Fruit fly (Drosophila melanogaster) whole organism, embryonic: ENCODE measurements around the gene CG33969.
A peak's percentile ranks its signal among the peaks of the same experiment; 100 is the strongest.

Experiments used
- Aef1 ChIP-seq: fragments of 200-800 bp; sonication (Bioruptor generic); IDR thresholded peaks from 3 replicates; pipeline ENCODE4 v1.3.6; 2022; ENCODE audit warnings: missing biosample characterization, missing genetic modification characterization
- CG11723 ChIP-seq: fragments of 200-800 bp; sonication (Bioruptor generic); optimal IDR thresholded peaks from 2 replicates; lab custom pipeline; 2017; ENCODE audit warnings: missing biosample characterization, mild to moderate bottlenecking, missing genetic modification characterization
- CG1233 ChIP-seq: fragments of 200-800 bp; sonication (Bioruptor generic); optimal IDR thresholded peaks from 4 replicates; lab custom pipeline; 2018; ENCODE audit warnings: missing biosample characterization, mild to moderate bottlenecking, missing genetic modification characterization
- CG13296 ChIP-seq: fragments of 200-800 bp; sonication (Bioruptor generic); optimal IDR thresholded peaks from 3 replicates; lab custom pipeline; 2018; ENCODE audit warnings: missing biosample characterization, mild to moderate bottlenecking, missing genetic modification characterization
- CG15696 ChIP-seq: fragments of 200-800 bp; sonication (Bioruptor generic); optimal IDR thresholded peaks from 2 replicates; lab custom pipeline; 2019; ENCODE audit warnings: missing biosample characterization, mild to moderate bottlenecking, missing genetic modification characterization, moderate library complexity
- CG18599 ChIP-seq: fragments of 200-800 bp; sonication (Bioruptor generic); optimal IDR thresholded peaks from 3 replicates; lab custom pipeline; 2017; ENCODE audit warnings: missing biosample characterization, missing genetic modification characterization, mild to moderate bottlenecking, moderate library complexity, missing genetic modification reagents
- CG30403 ChIP-seq: fragments of 200-800 bp; sonication (Bioruptor generic); optimal IDR thresholded peaks from 3 replicates; lab custom pipeline; 2016; ENCODE audit warnings: missing biosample characterization, missing genetic modification characterization
- CG30431 ChIP-seq: fragments of 200-800 bp; sonication (Bioruptor generic); optimal IDR thresholded peaks from 2 replicates; lab custom pipeline; 2017; ENCODE audit warnings: missing biosample characterization, missing genetic modification characterization
- CG32772 ChIP-seq: fragments of 200-800 bp; sonication (Bioruptor generic); IDR thresholded peaks from 2 replicates; pipeline ENCODE4 v1.3.6; 2022; ENCODE audit warnings: missing biosample characterization, missing genetic modification characterization
- CG4328 ChIP-seq: fragments of 200-800 bp; sonication (Bioruptor generic); optimal IDR thresholded peaks from 3 replicates; lab custom pipeline; 2017; ENCODE audit warnings: missing biosample characterization, missing genetic modification reagents, missing genetic modification characterization
- CG4707 ChIP-seq: fragments of 200-800 bp; sonication (Bioruptor generic); optimal IDR thresholded peaks from 2 replicates; lab custom pipeline; 2018; ENCODE audit warnings: missing biosample characterization, mild to moderate bottlenecking, missing genetic modification characterization, moderate library complexity
- CG4730 ChIP-seq: fragments of 200-800 bp; sonication (Bioruptor generic); IDR thresholded peaks from 2 replicates; pipeline ENCODE4 v1.3.6; 2022; ENCODE audit warnings: missing biosample characterization, missing genetic modification characterization
- CG5180 ChIP-seq: fragments of 200-800 bp; sonication (Bioruptor generic); optimal IDR thresholded peaks from 3 replicates; lab custom pipeline; 2017; ENCODE audit warnings: missing biosample characterization, missing genetic modification characterization, mild to moderate bottlenecking, moderate library complexity, missing genetic modification reagents
- CG6254 ChIP-seq: fragments of 200-800 bp; sonication (Bioruptor generic); optimal IDR thresholded peaks from 3 replicates; lab custom pipeline; 2017; ENCODE audit warnings: mild to moderate bottlenecking, missing biosample characterization, missing genetic modification reagents, missing genetic modification characterization
- CG6765 ChIP-seq: fragments of 200-800 bp; sonication (Bioruptor generic); optimal IDR thresholded peaks from 3 replicates; lab custom pipeline; 2017; ENCODE audit warnings: missing biosample characterization, mild to moderate bottlenecking, missing genetic modification characterization
- CG8290 ChIP-seq, 3 experiments: fragments of 200-800 bp; sonication (Bioruptor generic); optimal IDR thresholded peaks; 2 replicates each; lab custom pipeline; 2016 to 2019; ENCODE audit warnings: missing biosample characterization in 3 of 3, missing genetic modification characterization in 3 of 3, mild to moderate bottlenecking in 2 of 3, moderate library complexity in 1 of 3
- CG8359 ChIP-seq: fragments of 200-800 bp; sonication (Bioruptor generic); optimal IDR thresholded peaks from 2 replicates; lab custom pipeline; 2017; ENCODE audit warnings: missing biosample characterization, mild to moderate bottlenecking, missing genetic modification characterization, borderline replicate concordance
- CG8924 ChIP-seq: fragments of 200-800 bp; optimal IDR thresholded peaks from 3 replicates; lab custom pipeline; 2019; ENCODE audit warnings: missing biosample characterization, mild to moderate bottlenecking, missing genetic modification characterization, moderate library complexity
- CG9609 ChIP-seq: fragments of 200-800 bp; sonication (Bioruptor generic); optimal IDR thresholded peaks from 3 replicates; lab custom pipeline; 2016; ENCODE audit warnings: missing biosample characterization, missing genetic modification characterization
- Chrac-16 ChIP-seq: fragments of 200-800 bp; sonication (Bioruptor generic); optimal IDR thresholded peaks from 3 replicates; lab custom pipeline; 2016; ENCODE audit warnings: missing biosample characterization, missing genetic modification characterization
- D ChIP-seq, 2 experiments: fragments of 200-800 bp in 1 of 2; fragments of >200 bp in 1 of 2; sonication (Bioruptor generic) in 1 of 2; optimal IDR thresholded peaks; 2 replicates in 1 of 2; 3 replicates in 1 of 2; lab custom pipeline; 2017; ENCODE audit warnings: mild to moderate bottlenecking in 1 of 2, missing biosample characterization in 1 of 2, missing genetic modification characterization in 1 of 2, missing genetic modification reagents in 1 of 2
- D19A ChIP-seq: fragments of 200-800 bp; optimal IDR thresholded peaks from 3 replicates; lab custom pipeline; 2019; ENCODE audit warnings: missing biosample characterization, mild to moderate bottlenecking, missing genetic modification characterization, moderate library complexity
- Dbx ChIP-seq: fragments of 200-800 bp; sonication (Bioruptor generic); IDR thresholded peaks from 3 replicates; pipeline ENCODE4 v1.3.6; 2022; ENCODE audit warnings: missing biosample characterization, missing genetic modification characterization
- Ets97D ChIP-seq: fragments of 200-800 bp; sonication (Bioruptor generic); optimal IDR thresholded peaks from 3 replicates; lab custom pipeline; 2016; ENCODE audit warnings: missing biosample characterization, missing genetic modification characterization
- Fer3 ChIP-seq: fragments of 200-800 bp; sonication (Bioruptor generic); optimal IDR thresholded peaks from 2 replicates; lab custom pipeline; 2018; ENCODE audit warnings: missing biosample characterization, mild to moderate bottlenecking, missing genetic modification characterization, moderate library complexity
- HLH3B ChIP-seq: fragments of 200-800 bp; sonication (Bioruptor generic); IDR thresholded peaks from 2 replicates; pipeline ENCODE4 v1.3.6; 2022; ENCODE audit warnings: missing biosample characterization, missing genetic modification characterization
- Hmx ChIP-seq: fragments of 200-800 bp; sonication (Bioruptor generic); optimal IDR thresholded peaks from 2 replicates; lab custom pipeline; 2016; ENCODE audit warnings: missing biosample characterization, missing genetic modification characterization
- Med ChIP-seq: fragments of 200-800 bp; sonication (Bioruptor generic); peaks from one replicate; lab custom pipeline; 2016; ENCODE audit warnings: missing biosample characterization, missing genetic modification characterization, mild to moderate bottlenecking, inconsistent platforms, moderate library complexity
- Nf-YB ChIP-seq: fragments of 200-800 bp; sonication (Bioruptor generic); optimal IDR thresholded peaks from 3 replicates; lab custom pipeline; 2019; ENCODE audit warnings: missing biosample characterization, mild to moderate bottlenecking, missing genetic modification characterization, moderate library complexity
- Oli ChIP-seq: fragments of 200-800 bp; sonication (Bioruptor generic); optimal IDR thresholded peaks from 2 replicates; lab custom pipeline; 2018; ENCODE audit warnings: missing biosample characterization, mild to moderate bottlenecking, missing genetic modification characterization, moderate library complexity
- Rfx ChIP-seq: fragments of 200-800 bp; sonication (Bioruptor generic); IDR thresholded peaks from 2 replicates; pipeline ENCODE4 v1.3.6; 2022; ENCODE audit warnings: missing biosample characterization, missing genetic modification characterization
- Sry-δ ChIP-seq: fragments of 200-800 bp; sonication (Bioruptor generic); optimal IDR thresholded peaks from 2 replicates; lab custom pipeline; 2016; ENCODE audit warnings: missing biosample characterization, missing genetic modification characterization
- Taf1 ChIP-seq: fragments of 200-800 bp; sonication (Bioruptor generic); IDR thresholded peaks from 2 replicates; pipeline ENCODE4 v1.3.6; 2022; ENCODE audit warnings: missing biosample characterization, missing genetic modification characterization
- bowl ChIP-seq: fragments of 200-800 bp; sonication (Bioruptor generic); IDR thresholded peaks from 2 replicates; pipeline ENCODE4 v1.3.6; 2022; ENCODE audit warnings: missing biosample characterization, missing genetic modification characterization
- btn ChIP-seq: fragments of 200-800 bp; sonication (Bioruptor generic); optimal IDR thresholded peaks from 2 replicates; lab custom pipeline; 2016; ENCODE audit warnings: missing biosample characterization, missing genetic modification characterization
- corto ChIP-seq: fragments of 200-800 bp; sonication (Bioruptor generic); optimal IDR thresholded peaks from 2 replicates; lab custom pipeline; 2016; ENCODE audit warnings: missing biosample characterization, mild to moderate bottlenecking, missing genetic modification characterization, moderate library complexity
- crp ChIP-seq, 2 experiments: fragments of 200-800 bp; sonication (Bioruptor generic); optimal IDR thresholded peaks; 2 replicates in 1 of 2; 3 replicates in 1 of 2; lab custom pipeline; 2017; ENCODE audit warnings: missing biosample characterization in 2 of 2, missing genetic modification characterization in 2 of 2, mild to moderate bottlenecking in 1 of 2, moderate library complexity in 1 of 2
- dmrt11E ChIP-seq: fragments of 200-800 bp; sonication (Bioruptor generic); optimal IDR thresholded peaks from 3 replicates; lab custom pipeline; 2018; ENCODE audit warnings: missing biosample characterization, mild to moderate bottlenecking, missing genetic modification characterization, moderate library complexity
- eve ChIP-seq, 2 experiments: fragments of >200 bp; optimal IDR thresholded peaks; 2 replicates each; lab custom pipeline; 2017; ENCODE audit warnings: missing biosample characterization in 2 of 2, missing genetic modification characterization in 2 of 2
- fd96Cb ChIP-seq: fragments of 200-800 bp; sonication (Bioruptor generic); optimal IDR thresholded peaks from 2 replicates; lab custom pipeline; 2018; ENCODE audit warnings: missing biosample characterization, mild to moderate bottlenecking, missing genetic modification characterization, moderate library complexity
- grau ChIP-seq: fragments of 200-800 bp; optimal IDR thresholded peaks from 3 replicates; lab custom pipeline; 2019; ENCODE audit warnings: missing biosample characterization, mild to moderate bottlenecking, missing genetic modification characterization, moderate library complexity
- gro ChIP-seq: fragments of 200-800 bp; sonication (Bioruptor generic); optimal IDR thresholded peaks from 2 replicates; lab custom pipeline; 2016; ENCODE audit warnings: missing biosample characterization, missing genetic modification characterization
- gt ChIP-seq: fragments of 200-800 bp; sonication (Bioruptor generic); IDR thresholded peaks from 2 replicates; pipeline ENCODE4 v1.3.6; 2022; ENCODE audit warnings: missing biosample characterization, missing genetic modification characterization
- inv ChIP-seq: fragments of 200-800 bp; sonication (Bioruptor generic); IDR thresholded peaks from 2 replicates; pipeline ENCODE4 v1.3.6; 2022; ENCODE audit warnings: missing biosample characterization, missing genetic modification characterization; ENCODE audit not compliant: partially characterized antibody
- lola ChIP-seq, 3 experiments: fragments of >200 bp in 2 of 3; fragments of 200-800 bp in 1 of 3; sonication (Bioruptor generic) in 1 of 3; optimal IDR thresholded peaks; 2 replicates each; lab custom pipeline; 2017 to 2019; ENCODE audit warnings: missing biosample characterization in 3 of 3, missing genetic modification characterization in 3 of 3, mild to moderate bottlenecking in 1 of 3, moderate library complexity in 1 of 3
- nerfin-1 ChIP-seq: fragments of 200-800 bp; sonication (Bioruptor generic); optimal IDR thresholded peaks from 3 replicates; lab custom pipeline; 2019; ENCODE audit warnings: missing biosample characterization, mild to moderate bottlenecking, missing genetic modification characterization, moderate library complexity
- toy ChIP-seq: fragments of 200-800 bp; sonication (Bioruptor generic); IDR thresholded peaks from 2 replicates; pipeline ENCODE4 v1.3.6; 2022; ENCODE audit warnings: missing biosample characterization, missing genetic modification characterization
- yki ChIP-seq: fragments of >200 bp; optimal IDR thresholded peaks from 3 replicates; lab custom pipeline; 2018

Gene CG33969

dm6 chr3L:20395257-20395909, 2.0 kb upstream of the CG33969 start (continued):
- TF ChIP-seq dmrt11E (no peak), Sry-δ (GFP tag; lab: Kevin White, UChicago) (no peak), CG15696 (no peak), D19A (tag; lab: Kevin White, UChicago) (peak; percentile 63), bowl (GFP tag; lab: Robert Waterston, UW) (no peak), gt (no peak), CG4730 (GFP tag; lab: Robert Waterston, UW) (no peak), CG8359 (no peak), CG32772 (GFP tag; lab: Robert Waterston, UW) (no peak), eve (GFP tag; optimal IDR thresholded peaks at IDR 0.05; lab: Kevin White, UChicago) (no peak), D (optimal IDR thresholded peaks at IDR 0.05; lab: Kevin White, UChicago) (no peak), D (GFP tag; optimal IDR thresholded peaks at IDR 0.05; lab: Kevin White, UChicago) (no peak), toy (GFP tag; lab: Robert Waterston, UW) (no peak), CG8290 (GFP tag; optimal IDR thresholded peaks at IDR 0.05; lab: Kevin White, UChicago) (no peak), CG8290 (tag; optimal IDR thresholded peaks at IDR 0.05; lab: Kevin White, UChicago) (peak in 1 of 2 experiments; percentile 76), CG6765 (peak; percentile 34), gro (GFP tag; lab: Kevin White, UChicago) (peak; percentile 23), CG1233 (GFP tag; lab: Kevin White, UChicago) (no peak), crp (GFP tag; optimal IDR thresholded peaks at IDR 0.05; lab: Kevin White, UChicago) (no peak), CG9609 (no peak), CG30403 (GFP tag; lab: Kevin White, UChicago) (peak; percentile 63), Taf1 (no peak), CG4707 (GFP tag; lab: Kevin White, UChicago) (no peak), HLH3B (no peak), grau (tag; lab: Kevin White, UChicago) (peak; percentile 64), CG6254 (no peak), CG18599 (GFP tag; lab: Kevin White, UChicago) (peak; percentile 74), btn (GFP tag; lab: Kevin White, UChicago) (no peak), Nf-YB (GFP tag; lab: Kevin White, UChicago) (no peak), CG30431 (GFP tag; lab: Kevin White, UChicago) (no peak), corto (GFP tag; lab: Kevin White, UChicago) (no peak), CG5180 (no peak), fd96Cb (tag; lab: Kevin White, UChicago) (peak; percentile 9), CG13296 (GFP tag; lab: Kevin White, UChicago) (peak; percentile 44), lola (GFP tag; optimal IDR thresholded peaks at IDR 0.05; lab: Kevin White, UChicago) (no peak), CG8924 (peak; percentile 52), Hmx (no peak), Fer3 (tag; lab: Kevin White, UChicago) (peak; percentile 31), Oli (tag; lab: Kevin White, UChicago) (peak; percentile 48), Dbx (GFP tag; lab: Robert Waterston, UW) (0 out of 3 replicates have a peak, but pooled peaks have one; percentile 46), CG11723 (GFP tag; lab: Kevin White, UChicago) (no peak), Rfx (GFP tag; lab: Robert Waterston, UW) (peak; percentile 75), Med (GFP tag; lab: Kevin White, UChicago) (peak; percentile 87), yki (no peak), CG4328 (GFP tag; lab: Kevin White, UChicago) (peak; percentile 34), Aef1 (GFP tag; lab: Robert Waterston, UW) (peak; percentile 33; the same call in 1 of the 3 replicates), Chrac-16 (GFP tag; lab: Kevin White, UChicago) (peak; percentile 37), nerfin-1 (tag; lab: Kevin White, UChicago) (no peak), Ets97D (GFP tag; lab: Kevin White, UChicago) (peak; percentile 11), inv (GFP tag; lab: Robert Waterston, UW) (no peak)
